Fruit fly (Drosophila melanogaster) whole organism, embryonic: ENCODE results near the gene RpL35.
A peak's percentile ranks its signal among the peaks of the same experiment; 100 is the strongest.

Experiments
- Atf3 ChIP-seq: fragments of 200-800 bp; sonication (Bioruptor generic); optimal IDR thresholded peaks from 3 replicates; lab custom pipeline; 2016; ENCODE audit warnings: missing biosample characterization, missing genetic modification characterization
- BEAF-32 ChIP-seq: fragments of 200-800 bp; sonication (Bioruptor generic); optimal IDR thresholded peaks from 3 replicates; lab custom pipeline; 2017; ENCODE audit warnings: missing biosample characterization, missing genetic modification characterization, mild to moderate bottlenecking, moderate library complexity, missing genetic modification reagents
- CG10267 ChIP-seq: fragments of 200-800 bp; sonication (Bioruptor generic); optimal IDR thresholded peaks from 2 replicates; lab custom pipeline; 2018; ENCODE audit warnings: missing biosample characterization, mild to moderate bottlenecking, missing genetic modification characterization, moderate library complexity
- CG12155 ChIP-seq: fragments of 200-800 bp; sonication (Bioruptor generic); optimal IDR thresholded peaks from 3 replicates; lab custom pipeline; 2016; ENCODE audit warnings: missing biosample characterization, missing genetic modification characterization
- CG13287 ChIP-seq: fragments of 200-800 bp; sonication (Bioruptor generic); IDR thresholded peaks from 2 replicates; pipeline ENCODE4 v1.3.6; 2022; ENCODE audit warnings: missing biosample characterization, missing genetic modification characterization; ENCODE audit not compliant: partially characterized antibody
- CG15011 ChIP-seq: fragments of 200-800 bp; sonication (Bioruptor generic); optimal IDR thresholded peaks from 3 replicates; lab custom pipeline; 2018; ENCODE audit warnings: missing biosample characterization, mild to moderate bottlenecking, missing genetic modification characterization
- CG15601 ChIP-seq: fragments of 200-800 bp; sonication (Bioruptor generic); optimal IDR thresholded peaks from 3 replicates; lab custom pipeline; 2019; ENCODE audit warnings: missing biosample characterization, mild to moderate bottlenecking, missing genetic modification characterization, moderate library complexity
- CG1603 ChIP-seq: fragments of 200-800 bp; sonication (Bioruptor generic); optimal IDR thresholded peaks from 2 replicates; lab custom pipeline; 2019; ENCODE audit warnings: missing biosample characterization, mild to moderate bottlenecking, missing genetic modification characterization, moderate library complexity
- CG2116 ChIP-seq: fragments of 200-800 bp; sonication (Bioruptor generic); optimal IDR thresholded peaks from 3 replicates; lab custom pipeline; 2018; ENCODE audit warnings: missing biosample characterization, mild to moderate bottlenecking, missing genetic modification characterization
- CG4820 ChIP-seq: fragments of 200-800 bp; sonication (Bioruptor generic); optimal IDR thresholded peaks from 3 replicates; lab custom pipeline; 2016; ENCODE audit warnings: missing biosample characterization, missing genetic modification characterization
- CG5180 ChIP-seq: fragments of 200-800 bp; sonication (Bioruptor generic); optimal IDR thresholded peaks from 3 replicates; lab custom pipeline; 2017; ENCODE audit warnings: missing biosample characterization, missing genetic modification characterization, mild to moderate bottlenecking, moderate library complexity, missing genetic modification reagents
- CG7271 ChIP-seq: fragments of 200-800 bp; sonication (Bioruptor generic); optimal IDR thresholded peaks from 2 replicates; lab custom pipeline; 2018; ENCODE audit warnings: missing biosample characterization, mild to moderate bottlenecking, missing genetic modification characterization, moderate library complexity
- CG7556 ChIP-seq: fragments of 200-800 bp; sonication (Bioruptor generic); optimal IDR thresholded peaks from 2 replicates; lab custom pipeline; 2017; ENCODE audit warnings: missing biosample characterization, mild to moderate bottlenecking, missing genetic modification characterization
- CG8944 ChIP-seq: fragments of 200-800 bp; sonication (Bioruptor generic); optimal IDR thresholded peaks from 3 replicates; lab custom pipeline; 2016; ENCODE audit warnings: missing biosample characterization, missing genetic modification characterization
- CG9797 ChIP-seq: fragments of 200-800 bp; sonication (Bioruptor generic); optimal IDR thresholded peaks from 3 replicates; lab custom pipeline; 2018; ENCODE audit warnings: missing biosample characterization, mild to moderate bottlenecking, missing genetic modification characterization
- Chrac-16 ChIP-seq: fragments of 200-800 bp; sonication (Bioruptor generic); optimal IDR thresholded peaks from 3 replicates; lab custom pipeline; 2016; ENCODE audit warnings: missing biosample characterization, missing genetic modification characterization
- Dp ChIP-seq: fragments of 200-800 bp; sonication (Bioruptor generic); optimal IDR thresholded peaks from 2 replicates; lab custom pipeline; 2018; ENCODE audit warnings: missing biosample characterization, mild to moderate bottlenecking, missing genetic modification characterization, moderate library complexity
- Eip74EF ChIP-seq, 2 experiments: fragments of 200-800 bp in 1 of 2; fragments of >200 bp in 1 of 2; sonication (Bioruptor generic) in 1 of 2; optimal IDR thresholded peaks; 2 replicates each; lab custom pipeline; 2017 to 2019; ENCODE audit warnings: missing biosample characterization in 2 of 2, missing genetic modification characterization in 2 of 2, mild to moderate bottlenecking in 1 of 2, moderate library complexity in 1 of 2
- Ets65A ChIP-seq: fragments of 200-800 bp; sonication (Bioruptor generic); peaks from one replicate; lab custom pipeline; 2016; ENCODE audit warnings: missing biosample characterization, missing genetic modification characterization
- Fer2 ChIP-seq: fragments of 200-800 bp; sonication (Bioruptor generic); optimal IDR thresholded peaks from 2 replicates; lab custom pipeline; 2018; ENCODE audit warnings: missing biosample characterization, mild to moderate bottlenecking, missing genetic modification characterization, moderate library complexity
- Gsc ChIP-seq: fragments of 200-800 bp; sonication (Bioruptor generic); IDR thresholded peaks from 2 replicates; pipeline ENCODE4 v1.3.6; 2022; ENCODE audit warnings: missing biosample characterization, missing genetic modification characterization
- HLH4C ChIP-seq: fragments of 200-800 bp; sonication (Bioruptor generic); IDR thresholded peaks from 3 replicates; pipeline ENCODE4 v1.3.6; 2022; ENCODE audit warnings: missing biosample characterization, missing genetic modification characterization; ENCODE audit not compliant: partially characterized antibody
- Hr78 ChIP-seq, 2 experiments: fragments of 200-800 bp in 1 of 2; fragments of >200 bp in 1 of 2; sonication (Bioruptor generic) in 1 of 2; optimal IDR thresholded peaks; 2 replicates each; lab custom pipeline; 2017 to 2019; ENCODE audit warnings: missing biosample characterization in 2 of 2, missing genetic modification characterization in 2 of 2, mild to moderate bottlenecking in 1 of 2, moderate library complexity in 1 of 2
- Med ChIP-seq: fragments of 200-800 bp; sonication (Bioruptor generic); peaks from one replicate; lab custom pipeline; 2016; ENCODE audit warnings: missing biosample characterization, missing genetic modification characterization, mild to moderate bottlenecking, inconsistent platforms, moderate library complexity
- NK7.1 ChIP-seq: fragments of 200-800 bp; sonication (Bioruptor generic); optimal IDR thresholded peaks from 3 replicates; lab custom pipeline; 2016; ENCODE audit warnings: missing biosample characterization, missing genetic modification characterization
- Scr ChIP-seq: fragments of 200-800 bp; sonication (Bioruptor generic); IDR thresholded peaks from 2 replicates; pipeline ENCODE4 v1.3.6; 2022; ENCODE audit warnings: missing biosample characterization, missing genetic modification characterization; ENCODE audit not compliant: partially characterized antibody
- ara ChIP-seq: fragments of 200-800 bp; sonication (Bioruptor generic); IDR thresholded peaks from 2 replicates; pipeline ENCODE4 v1.3.6; 2022; ENCODE audit warnings: missing biosample characterization, missing genetic modification characterization
- bbx ChIP-seq: fragments of 200-800 bp; sonication (Bioruptor generic); IDR thresholded peaks from 2 replicates; pipeline ENCODE4 v1.3.6; 2022; ENCODE audit warnings: missing biosample characterization, missing genetic modification characterization; ENCODE audit not compliant: partially characterized antibody
- chn ChIP-seq: fragments of 200-800 bp; sonication (Bioruptor generic); optimal IDR thresholded peaks from 2 replicates; lab custom pipeline; 2016; ENCODE audit warnings: missing biosample characterization, missing genetic modification characterization
- dpn ChIP-seq, 2 experiments: fragments of 200-800 bp; sonication (Bioruptor generic); optimal IDR thresholded peaks; 3 replicates each; lab custom pipeline; 2016; ENCODE audit warnings: missing biosample characterization in 2 of 2, missing genetic modification characterization in 2 of 2
- dysf ChIP-seq: fragments of 200-800 bp; sonication (Bioruptor generic); IDR thresholded peaks from 3 replicates; pipeline ENCODE4 v1.3.6; 2022; ENCODE audit warnings: missing biosample characterization, missing genetic modification characterization
- grau ChIP-seq: fragments of 200-800 bp; optimal IDR thresholded peaks from 3 replicates; lab custom pipeline; 2019; ENCODE audit warnings: missing biosample characterization, mild to moderate bottlenecking, missing genetic modification characterization, moderate library complexity
- hbn ChIP-seq: fragments of 200-800 bp; sonication (Bioruptor generic); IDR thresholded peaks from 2 replicates; pipeline ENCODE4 v1.3.6; 2022; ENCODE audit warnings: missing biosample characterization, missing genetic modification characterization; ENCODE audit not compliant: partially characterized antibody
- inv ChIP-seq: fragments of 200-800 bp; sonication (Bioruptor generic); IDR thresholded peaks from 2 replicates; pipeline ENCODE4 v1.3.6; 2022; ENCODE audit warnings: missing biosample characterization, missing genetic modification characterization; ENCODE audit not compliant: partially characterized antibody
- maf-S ChIP-seq: fragments of 200-800 bp; sonication (Bioruptor generic); optimal IDR thresholded peaks from 2 replicates; lab custom pipeline; 2016; ENCODE audit warnings: missing biosample characterization, missing genetic modification characterization
- nom ChIP-seq: fragments of 200-800 bp; sonication (Bioruptor generic); optimal IDR thresholded peaks from 2 replicates; lab custom pipeline; 2017; ENCODE audit warnings: missing biosample characterization, missing genetic modification characterization, mild to moderate bottlenecking, moderate library complexity, missing genetic modification reagents
- oc ChIP-seq: fragments of 200-800 bp; sonication (Bioruptor generic); optimal IDR thresholded peaks from 2 replicates; lab custom pipeline; 2018; ENCODE audit warnings: missing biosample characterization, mild to moderate bottlenecking, missing genetic modification characterization, moderate library complexity
- pho ChIP-seq: fragments of 200-800 bp; sonication (Bioruptor generic); optimal IDR thresholded peaks from 2 replicates; lab custom pipeline; 2016; ENCODE audit warnings: missing biosample characterization, missing genetic modification characterization
- row ChIP-seq: fragments of 200-800 bp; sonication (Bioruptor generic); IDR thresholded peaks from 3 replicates; pipeline ENCODE4 v1.3.6; 2022; ENCODE audit warnings: missing biosample characterization, missing genetic modification characterization
- schlank ChIP-seq: fragments of 200-800 bp; sonication (Bioruptor generic); optimal IDR thresholded peaks from 2 replicates; lab custom pipeline; 2018; ENCODE audit warnings: missing biosample characterization, mild to moderate bottlenecking, missing genetic modification characterization
- trh ChIP-seq: fragments of 200-800 bp; sonication (Bioruptor generic); optimal IDR thresholded peaks from 2 replicates; lab custom pipeline; 2016; ENCODE audit warnings: missing biosample characterization, missing genetic modification characterization
- vnd ChIP-seq: fragments of 200-800 bp; sonication (Bioruptor generic); IDR thresholded peaks from 3 replicates; pipeline ENCODE4 v1.3.6; 2022; ENCODE audit warnings: missing biosample characterization, missing genetic modification characterization; ENCODE audit not compliant: partially characterized antibody
- wek ChIP-seq: fragments of 200-800 bp; sonication (Bioruptor generic); optimal IDR thresholded peaks from 3 replicates; lab custom pipeline; 2018; ENCODE audit warnings: missing biosample characterization, mild to moderate bottlenecking, missing genetic modification characterization, moderate library complexity
- zfh2 ChIP-seq: fragments of 200-800 bp; sonication (Bioruptor generic); optimal IDR thresholded peaks from 2 replicates; lab custom pipeline; 2016; ENCODE audit warnings: missing biosample characterization, missing genetic modification characterization

RpL35 gene

DNA sequence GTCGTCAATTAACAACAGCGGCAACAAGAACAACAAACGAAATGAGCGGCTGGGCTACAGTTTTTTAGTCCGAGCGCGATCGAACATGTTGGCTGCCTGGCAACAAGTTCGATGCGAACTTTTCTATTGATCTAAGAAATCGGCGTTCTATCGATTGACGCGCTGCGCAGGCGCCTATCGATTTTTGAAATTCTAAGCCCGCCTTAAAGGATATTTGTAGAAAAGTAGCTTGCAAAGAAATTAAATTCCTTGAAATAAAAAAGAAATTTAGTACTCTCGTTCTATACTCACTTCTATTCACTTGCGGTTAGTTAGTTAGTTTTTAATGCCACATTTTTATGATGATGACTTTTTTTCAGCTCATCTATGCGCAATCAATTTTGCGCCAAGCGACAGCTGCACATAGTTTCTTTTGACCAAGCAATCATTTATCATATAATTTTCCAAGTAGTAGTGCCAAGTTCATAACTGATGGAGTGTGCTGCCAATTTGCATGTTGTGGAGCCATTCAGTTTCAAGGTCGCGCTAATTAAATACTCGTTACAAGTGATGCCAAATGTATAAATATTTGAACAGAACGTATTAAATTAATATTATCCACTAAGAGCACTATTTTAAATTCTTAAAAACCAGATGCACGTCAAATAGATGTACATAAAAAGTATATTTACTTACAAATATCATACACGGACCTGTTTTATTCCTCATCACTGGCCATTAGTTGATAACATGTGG lies 7.9 kb downstream of the RpL35 start, which contains the start of the genes Tre1 and Gr5a (continued):
- TF ChIP-seq CG13287 (GFP tag; lab: Robert Waterston, UW) (peak; percentile 30; the same call in 1 of the 2 replicates), nom (GFP tag; lab: Kevin White, UChicago) (no peak), Gsc (GFP tag; lab: Robert Waterston, UW) (no peak), CG9797 (GFP tag; lab: Kevin White, UChicago) (no peak), trh (GFP tag; lab: Kevin White, UChicago) (no peak), pho (GFP tag; lab: Kevin White, UChicago) (no peak), maf-S (GFP tag; lab: Kevin White, UChicago) (no peak), CG1603 (tag; lab: Kevin White, UChicago) (no peak), hbn (GFP tag; lab: Robert Waterston, UW) (peak; percentile 38; the same call in 1 of the 2 replicates), Atf3 (no peak), wek (GFP tag; lab: Kevin White, UChicago) (no peak), vnd (no peak), HLH4C (GFP tag; lab: Robert Waterston, UW) (peak; percentile 41; the same call in 1 of the 3 replicates), oc (tag; lab: Kevin White, UChicago) (peak; percentile 31), Med (no peak), CG7271 (tag; lab: Kevin White, UChicago) (peak; percentile 10), Hr78 (GFP tag; optimal IDR thresholded peaks at IDR 0.05; lab: Kevin White, UChicago) (no peak), CG5180 (GFP tag; lab: Kevin White, UChicago) (peak; percentile 98), Scr (peak; percentile 44; the same call in 1 of the 2 replicates), CG4820 (GFP tag; lab: Kevin White, UChicago) (no peak), Dp (GFP tag; lab: Kevin White, UChicago) (peak; percentile 51)
- TF ChIP-seq, all 482 proteins: peak for 18

DNA sequence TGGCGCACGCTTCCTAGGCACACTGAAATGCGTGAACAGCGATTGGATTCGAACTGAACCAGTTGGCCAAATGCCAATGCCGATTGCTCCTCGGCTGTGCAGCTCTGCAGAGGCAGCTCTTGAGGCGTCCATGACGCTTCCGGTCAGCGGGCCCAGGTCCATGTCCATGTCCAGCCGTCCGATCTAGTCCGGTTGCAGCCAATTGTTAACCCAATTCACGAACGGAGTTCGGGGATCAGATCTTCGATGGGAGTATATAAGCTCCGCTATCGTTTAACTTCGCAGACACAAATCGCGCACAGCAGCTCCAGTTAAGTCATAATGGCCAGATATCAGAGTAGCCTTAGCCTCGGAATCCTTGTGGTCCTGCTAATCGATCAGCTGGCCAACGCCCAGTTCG lies 10.7 kb downstream of the RpL35 start, which contains the start of gene CG42449:
CG42449 (plus strand) TSS at position 301 of the 400 bp plus-strand sequence.
- TF ChIP-seq Eip74EF (GFP tag; optimal IDR thresholded peaks at IDR 0.05; lab: Kevin White, UChicago) = no peak
- TF ChIP-seq row (GFP tag; lab: Robert Waterston, UW) = no peak
- TF ChIP-seq CG15601 (tag; lab: Kevin White, UChicago) = no peak
- no peak for TF ChIP-seq chn
- TF ChIP-seq schlank (tag; lab: Kevin White, UChicago) = no peak
- no peak for TF ChIP-seq Fer2
- no peak for TF ChIP-seq NK7.1
- no peak for TF ChIP-seq Ets65A (GFP tag; lab: Kevin White, UChicago)
- TF ChIP-seq CG13287 (GFP tag; lab: Robert Waterston, UW) = no peak
- TF ChIP-seq grau (tag; lab: Kevin White, UChicago) = no peak
- no peak for TF ChIP-seq CG15011
- TF ChIP-seq, all 482 proteins: peak for 0

- TF ChIP-seq BEAF-32 (GFP tag; lab: Kevin White, UChicago) = peak; percentile 86
- TF ChIP-seq CG12155 = peak; percentile 18
- peak; percentile 18 for TF ChIP-seq CG7556 (GFP tag; lab: Kevin White, UChicago)
- TF ChIP-seq dysf (GFP tag; lab: Robert Waterston, UW) = no peak
- TF ChIP-seq CG2116 = peak; percentile 61
- TF ChIP-seq bbx (GFP tag; lab: Robert Waterston, UW) = peak; percentile 78
- peak; percentile 33 to 46 for TF ChIP-seq dpn (GFP tag; optimal IDR thresholded peaks at IDR 0.05; lab: Kevin White, UChicago)
- peak; percentile 3 for TF ChIP-seq CG8944 (GFP tag; lab: Kevin White, UChicago)
- no peak for TF ChIP-seq ara
- peak; percentile 79 for TF ChIP-seq Scr
- TF ChIP-seq CG10267 (tag; lab: Kevin White, UChicago) = peak; percentile 24
- peak; percentile 72 for TF ChIP-seq inv
- peak; percentile 22 for TF ChIP-seq Chrac-16 (GFP tag; lab: Kevin White, UChicago)
- TF ChIP-seq zfh2 (GFP tag; lab: Kevin White, UChicago) = peak; percentile 17
Measured at dm6 chrX:5689417-5690215, 17.4 kb downstream of the RpL35 start, which contains the start of the genes PGAP1 and cv. Gene PGAP1, minus strand, starts transcription at chrX:5689473. Gene cv, plus strand, starts transcription at chrX:5690002.
